Fruit fly (Drosophila melanogaster): ENCODE measurements around the gene CG45066.

dm6 chr3L:3148125-3149059 is 37.4 kb upstream of the CG45066 start, which contains the start of the genes Usp5 and BtbVII:
- TF ChIP-seq insv (optimal IDR thresholded peaks at IDR 0.05) (no peak), Sin3A (optimal IDR thresholded peaks at IDR 0.05) (no peak)

Data from Kc167 (cell line).